Worm (Caenorhabditis elegans): ENCODE measurements around the gene kup-1.

- TF ChIP-seq nhr-11 (tag; optimal IDR thresholded peaks at IDR 0.05) (no peak), unc-42 (tag; optimal IDR thresholded peaks at IDR 0.05) (no peak), mec-3 (tag; optimal IDR thresholded peaks at IDR 0.05; ENCODE audit: borderline replicate concordance) (no peak), tbx-7 (tag; optimal IDR thresholded peaks at IDR 0.05) (no peak), pqm-1 (tag; optimal IDR thresholded peaks at IDR 0.05) (no peak), ztf-16 (tag; optimal IDR thresholded peaks at IDR 0.05) (no peak), F13H6.1 (tag; optimal IDR thresholded peaks at IDR 0.05) (no peak), ceh-31 (tag; optimal IDR thresholded peaks at IDR 0.05) (no peak), gmeb-2 (tag; optimal IDR thresholded peaks at IDR 0.05) (no peak), ceh-34 (tag; optimal IDR thresholded peaks at IDR 0.05) (no peak), ttx-3 (tag; optimal IDR thresholded peaks at IDR 0.05) (no peak), zip-5 (tag; optimal IDR thresholded peaks at IDR 0.05) (no peak), syd-9 (tag; optimal IDR thresholded peaks at IDR 0.05) (no peak)
Measured at ce11 chrV:12065859-12066258, 25.2 kb upstream of the kup-1 start.

Measured in whole organism, late embryonic.